Fruit fly (Drosophila melanogaster) whole organism, embryonic: ENCODE measurements around the gene CG44362.

ENCODE experiments used
- Ada2b ChIP-seq: fragments of 200-800 bp; sonication (Bioruptor generic); IDR thresholded peaks from 2 replicates; pipeline ENCODE4 v1.3.6; 2022; ENCODE audit warnings: missing biosample characterization, missing genetic modification characterization
- Atf-2 ChIP-seq: fragments of 200-800 bp; sonication (Bioruptor generic); optimal IDR thresholded peaks from 2 replicates; lab custom pipeline; 2016; ENCODE audit warnings: missing biosample characterization, missing genetic modification characterization
- C15 ChIP-seq: fragments of 200-800 bp; sonication (Bioruptor generic); IDR thresholded peaks from 3 replicates; pipeline ENCODE4 v1.3.6; 2022; ENCODE audit warnings: missing biosample characterization, missing genetic modification characterization
- CG10543 ChIP-seq: fragments of 200-800 bp; sonication (Bioruptor generic); optimal IDR thresholded peaks from 3 replicates; lab custom pipeline; 2017; ENCODE audit warnings: missing biosample characterization, mild to moderate bottlenecking, missing genetic modification characterization, moderate library complexity
- CG10654 ChIP-seq: fragments of 200-800 bp; sonication (Bioruptor generic); optimal IDR thresholded peaks from 2 replicates; lab custom pipeline; 2016; ENCODE audit warnings: missing biosample characterization, missing genetic modification characterization
- CG11247 ChIP-seq: fragments of 200-800 bp; sonication (Bioruptor generic); IDR thresholded peaks from 2 replicates; pipeline ENCODE4 v1.3.6; 2022; ENCODE audit warnings: missing biosample characterization, missing genetic modification characterization
- CG12236 ChIP-seq: fragments of 200-800 bp; sonication (Bioruptor generic); optimal IDR thresholded peaks from 2 replicates; lab custom pipeline; 2016; ENCODE audit warnings: missing biosample characterization, missing genetic modification characterization
- CG12391 ChIP-seq: fragments of 200-800 bp; sonication (Bioruptor generic); optimal IDR thresholded peaks from 3 replicates; lab custom pipeline; 2018; ENCODE audit warnings: missing biosample characterization, mild to moderate bottlenecking, missing genetic modification characterization, moderate library complexity
- CG12659 ChIP-seq: fragments of 200-800 bp; sonication (Bioruptor generic); optimal IDR thresholded peaks from 3 replicates; lab custom pipeline; 2017; ENCODE audit warnings: mild to moderate bottlenecking, missing biosample characterization, missing genetic modification reagents, missing genetic modification characterization
- CG13287 ChIP-seq: fragments of 200-800 bp; sonication (Bioruptor generic); IDR thresholded peaks from 2 replicates; pipeline ENCODE4 v1.3.6; 2022; ENCODE audit warnings: missing biosample characterization, missing genetic modification characterization; ENCODE audit not compliant: partially characterized antibody
- CG13775 ChIP-seq: fragments of 200-800 bp; sonication (Bioruptor generic); optimal IDR thresholded peaks from 3 replicates; lab custom pipeline; 2017; ENCODE audit warnings: missing biosample characterization, mild to moderate bottlenecking, missing genetic modification characterization
- CG13894 ChIP-seq: fragments of 200-800 bp; sonication (Bioruptor generic); optimal IDR thresholded peaks from 3 replicates; lab custom pipeline; 2018; ENCODE audit warnings: missing biosample characterization, mild to moderate bottlenecking, missing genetic modification characterization, moderate library complexity
- CG14014 ChIP-seq: fragments of 200-800 bp; sonication (Bioruptor generic); IDR thresholded peaks from 2 replicates; pipeline ENCODE4 v1.3.6; 2022; ENCODE audit warnings: missing biosample characterization, missing genetic modification characterization
- CG15601 ChIP-seq: fragments of 200-800 bp; sonication (Bioruptor generic); optimal IDR thresholded peaks from 3 replicates; lab custom pipeline; 2019; ENCODE audit warnings: missing biosample characterization, mild to moderate bottlenecking, missing genetic modification characterization, moderate library complexity
- CG17359 ChIP-seq: fragments of 200-800 bp; sonication (Bioruptor generic); optimal IDR thresholded peaks from 3 replicates; lab custom pipeline; 2018; ENCODE audit warnings: missing biosample characterization, mild to moderate bottlenecking, missing genetic modification characterization, moderate library complexity
- CG2129 ChIP-seq: fragments of 200-800 bp; sonication (Bioruptor generic); IDR thresholded peaks from 2 replicates; pipeline ENCODE4 v1.3.6; 2022; ENCODE audit warnings: missing biosample characterization, missing genetic modification characterization; ENCODE audit not compliant: partially characterized antibody
- CG3065 ChIP-seq: fragments of 200-800 bp; sonication (Bioruptor generic); optimal IDR thresholded peaks from 2 replicates; lab custom pipeline; 2016; ENCODE audit warnings: missing biosample characterization, missing genetic modification characterization
- CG42726 ChIP-seq: fragments of 200-800 bp; sonication (Bioruptor generic); IDR thresholded peaks from 2 replicates; pipeline ENCODE4 v1.3.6; 2022; ENCODE audit warnings: missing biosample characterization, missing genetic modification characterization; ENCODE audit not compliant: partially characterized antibody
- CG4282 ChIP-seq: fragments of 200-800 bp; sonication (Bioruptor generic); optimal IDR thresholded peaks from 2 replicates; lab custom pipeline; 2016; ENCODE audit warnings: missing biosample characterization, missing genetic modification characterization
- CG4730 ChIP-seq: fragments of 200-800 bp; sonication (Bioruptor generic); IDR thresholded peaks from 2 replicates; pipeline ENCODE4 v1.3.6; 2022; ENCODE audit warnings: missing biosample characterization, missing genetic modification characterization
- CG6272 ChIP-seq: fragments of 200-800 bp; sonication (Bioruptor generic); IDR thresholded peaks from 2 replicates; pipeline ENCODE4 v1.3.6; 2022; ENCODE audit warnings: missing biosample characterization, missing genetic modification characterization
- CG6689 ChIP-seq: fragments of 200-800 bp; sonication (Bioruptor generic); IDR thresholded peaks from 2 replicates; pipeline ENCODE4 v1.3.6; 2022; ENCODE audit warnings: missing biosample characterization, missing genetic modification characterization
- CG7357 ChIP-seq: fragments of 200-800 bp; sonication (Bioruptor generic); IDR thresholded peaks from 3 replicates; pipeline ENCODE4 v1.3.6; 2022; ENCODE audit warnings: missing biosample characterization, missing genetic modification characterization
- ERR ChIP-seq: fragments of 200-800 bp; sonication (Bioruptor generic); optimal IDR thresholded peaks from 2 replicates; lab custom pipeline; 2016; ENCODE audit warnings: missing biosample characterization, missing genetic modification characterization
- Fer2 ChIP-seq: fragments of 200-800 bp; sonication (Bioruptor generic); optimal IDR thresholded peaks from 2 replicates; lab custom pipeline; 2018; ENCODE audit warnings: missing biosample characterization, mild to moderate bottlenecking, missing genetic modification characterization, moderate library complexity
- Hmx ChIP-seq: fragments of 200-800 bp; sonication (Bioruptor generic); optimal IDR thresholded peaks from 2 replicates; lab custom pipeline; 2016; ENCODE audit warnings: missing biosample characterization, missing genetic modification characterization
- Lhr ChIP-seq: fragments of 200-800 bp; sonication (Bioruptor generic); optimal IDR thresholded peaks from 3 replicates; lab custom pipeline; 2017; ENCODE audit warnings: mild to moderate bottlenecking, missing biosample characterization, missing genetic modification reagents, missing genetic modification characterization
- Stat92E ChIP-seq, 3 experiments: fragments of >200 bp in 2 of 3; fragments of 200-800 bp in 1 of 3; sonication (Bioruptor generic) in 1 of 3; optimal IDR thresholded peaks; 2 replicates each; lab custom pipeline; 2017 to 2019; ENCODE audit warnings: missing biosample characterization in 3 of 3, missing genetic modification characterization in 3 of 3, mild to moderate bottlenecking in 1 of 3, moderate library complexity in 1 of 3
- Vsx1 ChIP-seq: fragments of 200-800 bp; sonication (Bioruptor generic); optimal IDR thresholded peaks from 2 replicates; lab custom pipeline; 2017; ENCODE audit warnings: missing biosample characterization, mild to moderate bottlenecking, missing genetic modification characterization, missing genetic modification reagents
- ap ChIP-seq: fragments of 200-800 bp; sonication (Bioruptor generic); IDR thresholded peaks from 2 replicates; pipeline ENCODE4 v1.3.6; 2022; ENCODE audit warnings: missing biosample characterization, missing genetic modification characterization
- ato ChIP-seq: fragments of 200-800 bp; sonication (Bioruptor generic); IDR thresholded peaks from 2 replicates; pipeline ENCODE4 v1.3.6; 2022; ENCODE audit warnings: missing biosample characterization, missing genetic modification characterization; ENCODE audit not compliant: partially characterized antibody
- az2 ChIP-seq: fragments of 200-800 bp; sonication (Bioruptor generic); optimal IDR thresholded peaks from 3 replicates; lab custom pipeline; 2016; ENCODE audit warnings: missing biosample characterization, missing genetic modification characterization
- br ChIP-seq: fragments of >200 bp; optimal IDR thresholded peaks from 2 replicates; lab custom pipeline; 2017
- cad ChIP-seq: fragments of >200 bp; optimal IDR thresholded peaks from 2 replicates; lab custom pipeline; 2017; ENCODE audit warnings: missing biosample characterization, missing genetic modification characterization
- crc ChIP-seq: fragments of 200-800 bp; sonication (Bioruptor generic); optimal IDR thresholded peaks from 2 replicates; lab custom pipeline; 2016; ENCODE audit warnings: missing biosample characterization, missing genetic modification characterization
- croc ChIP-seq: fragments of 200-800 bp; sonication (Bioruptor generic); conservative IDR thresholded peaks from 3 replicates; pipeline ENCODE4 v1.3.6; 2022; ENCODE audit warnings: missing biosample characterization, missing genetic modification characterization
- en ChIP-seq: fragments of 200-800 bp; sonication (Bioruptor generic); optimal IDR thresholded peaks from 2 replicates; lab custom pipeline; 2016; ENCODE audit warnings: missing biosample characterization, missing genetic modification characterization
- eyg ChIP-seq: fragments of 200-800 bp; sonication (Bioruptor generic); optimal IDR thresholded peaks from 3 replicates; lab custom pipeline; 2016; ENCODE audit warnings: missing biosample characterization, missing genetic modification characterization
- gem ChIP-seq: fragments of 200-800 bp; sonication (Bioruptor generic); optimal IDR thresholded peaks from 2 replicates; lab custom pipeline; 2019; ENCODE audit warnings: missing biosample characterization, mild to moderate bottlenecking, missing genetic modification characterization, moderate library complexity
- hth ChIP-seq: fragments of >200 bp; optimal IDR thresholded peaks from 2 replicates; lab custom pipeline; 2017; ENCODE audit warnings: inconsistent platforms
- klu ChIP-seq: fragments of 200-800 bp; sonication (Bioruptor generic); IDR thresholded peaks from 2 replicates; pipeline ENCODE4 v1.3.6; 2022; ENCODE audit warnings: missing biosample characterization, missing genetic modification characterization
- kni ChIP-seq: fragments of 200-800 bp; sonication (Bioruptor generic); optimal IDR thresholded peaks from 3 replicates; lab custom pipeline; 2017; ENCODE audit warnings: mild to moderate bottlenecking, missing biosample characterization, missing genetic modification reagents, missing genetic modification characterization
- mam ChIP-seq: fragments of 200-800 bp; sonication (Bioruptor generic); optimal IDR thresholded peaks from 3 replicates; lab custom pipeline; 2016; ENCODE audit warnings: missing biosample characterization, missing genetic modification characterization
- mld ChIP-seq: fragments of 200-800 bp; sonication (Bioruptor generic); IDR thresholded peaks from 3 replicates; pipeline ENCODE4 v1.3.6; 2022; ENCODE audit warnings: missing biosample characterization, missing genetic modification characterization; ENCODE audit not compliant: partially characterized antibody
- nom ChIP-seq: fragments of 200-800 bp; sonication (Bioruptor generic); optimal IDR thresholded peaks from 2 replicates; lab custom pipeline; 2017; ENCODE audit warnings: missing biosample characterization, missing genetic modification characterization, mild to moderate bottlenecking, moderate library complexity, missing genetic modification reagents
- salm ChIP-seq: fragments of 200-800 bp; sonication (Bioruptor generic); optimal IDR thresholded peaks from 2 replicates; lab custom pipeline; 2018; ENCODE audit warnings: missing biosample characterization, mild to moderate bottlenecking, missing genetic modification characterization
- seq ChIP-seq: fragments of 200-800 bp; sonication (Bioruptor generic); IDR thresholded peaks from 2 replicates; pipeline ENCODE4 v1.3.6; 2022; ENCODE audit warnings: missing biosample characterization, missing genetic modification characterization
- sisA ChIP-seq: fragments of 200-800 bp; sonication (Bioruptor generic); IDR thresholded peaks from 2 replicates; pipeline ENCODE4 v1.3.6; 2022; ENCODE audit warnings: missing biosample characterization, missing genetic modification characterization
- slp2 ChIP-seq: fragments of 200-800 bp; sonication (Bioruptor generic); optimal IDR thresholded peaks from 2 replicates; lab custom pipeline; 2016; ENCODE audit warnings: missing biosample characterization, missing genetic modification characterization
- tna ChIP-seq: fragments of 200-800 bp; sonication (Bioruptor generic); IDR thresholded peaks from 2 replicates; pipeline ENCODE4 v1.3.6; 2022; ENCODE audit warnings: missing biosample characterization, missing genetic modification characterization; ENCODE audit not compliant: partially characterized antibody
- zfh1 ChIP-seq: fragments of 200-800 bp; sonication (Bioruptor generic); IDR thresholded peaks from 3 replicates; pipeline ENCODE4 v1.3.6; 2022; ENCODE audit warnings: missing biosample characterization, missing genetic modification characterization

Gene CG44362

dm6 chr3L:11422338-11422802 lies 25.0 kb downstream of the CG44362 start (continued):
- TF ChIP-seq kni (GFP tag; lab: Kevin White, UChicago) (peak; percentile 73), cad (GFP tag; lab: Kevin White, UChicago) (no peak), CG12659 (peak; percentile 59), gem (peak; percentile 90), mld (no peak), hth (no peak), CG12236 (GFP tag; lab: Kevin White, UChicago) (peak; percentile 23), CG13894 (no peak), CG10654 (GFP tag; lab: Kevin White, UChicago) (peak; percentile 67), CG17359 (peak; percentile 82), CG13775 (GFP tag; lab: Kevin White, UChicago) (peak; percentile 75), CG15601 (tag; lab: Kevin White, UChicago) (peak; percentile 77), tna (GFP tag; lab: Robert Waterston, UW) (no peak), sisA (GFP tag; lab: Robert Waterston, UW) (peak; percentile 83), CG2129 (GFP tag; lab: Robert Waterston, UW) (no peak), Ada2b (GFP tag; lab: Robert Waterston, UW) (peak; percentile 69), Hmx (GFP tag; lab: Kevin White, UChicago) (no peak), ato (GFP tag; lab: Robert Waterston, UW) (no peak), salm (tag; lab: Kevin White, UChicago) (no peak), C15 (no peak), Vsx1 (GFP tag; lab: Kevin White, UChicago) (peak; percentile 61), ap (GFP tag; lab: Robert Waterston, UW) (peak; percentile 68), CG42726 (no peak), en (GFP tag; lab: Kevin White, UChicago) (no peak), zfh1 (GFP tag; lab: Robert Waterston, UW) (peak; percentile 91), CG11247 (GFP tag; lab: Robert Waterston, UW) (peak; percentile 36; the same call in 1 of the 2 replicates), CG3065 (GFP tag; lab: Kevin White, UChicago) (no peak), eyg (no peak), az2 (peak; percentile 60), CG10543 (GFP tag; lab: Kevin White, UChicago) (peak; percentile 59), ERR (GFP tag; lab: Kevin White, UChicago) (no peak), Atf-2 (GFP tag; lab: Kevin White, UChicago) (peak; percentile 49), Stat92E (GFP tag; optimal IDR thresholded peaks at IDR 0.05; lab: Kevin White, UChicago) (no peak), CG14014 (GFP tag; lab: Robert Waterston, UW) (peak; percentile 64), nom (no peak), mam (GFP tag; lab: Kevin White, UChicago) (peak; percentile 38), croc (peak; percentile 78), CG7357 (GFP tag; lab: Robert Waterston, UW) (peak; percentile 74), Lhr (peak; percentile 46), br (lab: Kevin White, UChicago) (no peak), CG4730 (GFP tag; lab: Robert Waterston, UW) (peak; percentile 61; the same call in 1 of the 2 replicates), seq (GFP tag; lab: Robert Waterston, UW) (peak; percentile 69), CG6689 (GFP tag; lab: Robert Waterston, UW) (peak; percentile 88), crc (GFP tag; lab: Kevin White, UChicago) (peak; percentile 28), CG13287 (GFP tag; lab: Robert Waterston, UW) (no peak), klu (GFP tag; lab: Robert Waterston, UW) (peak; percentile 72), Fer2 (tag; lab: Kevin White, UChicago) (peak; percentile 63), CG6272 (peak; percentile 62), CG4282 (GFP tag; lab: Kevin White, UChicago) (no peak), CG12391 (tag; lab: Kevin White, UChicago) (peak; percentile 78), slp2 (GFP tag; lab: Kevin White, UChicago) (peak; percentile 50)
